Worm (Caenorhabditis elegans) whole organism, L4 larva: Measurements from ENCODE around the gene ifc-2.

Source experiments
- Y5F2A.4 ChIP-seq: fragments of 200-800 bp; sonication (Bioruptor generic); optimal IDR thresholded peaks from 2 replicates; lab custom pipeline; 2018; ENCODE audit warnings: mild to moderate bottlenecking, missing genetic modification characterization, missing compliant biosample characterization
- Y75B8A.6 ChIP-seq: fragments of 200-800 bp; sonication (Bioruptor generic); IDR thresholded peaks from 2 replicates; pipeline ENCODE4 v1.3.6; 2022; ENCODE audit warnings: missing genetic modification reagents, missing genetic modification characterization, missing compliant biosample characterization
- aha-1 ChIP-seq: fragments of 150-350 bp; peaks from one replicate; lab custom pipeline; 2014; ENCODE audit warnings: missing biosample characterization, missing genetic modification characterization
- ama-1 ChIP-seq: fragments of 150-350 bp; optimal IDR thresholded peaks from 2 replicates; lab custom pipeline; 2014; ENCODE audit warnings: inconsistent platforms, mixed read lengths
- arid-1 ChIP-seq: fragments of 200-800 bp; sonication (Bioruptor generic); conservative IDR thresholded peaks from 2 replicates; pipeline ENCODE4 v1.3.6; 2022; ENCODE audit warnings: missing genetic modification reagents, missing genetic modification characterization, missing compliant biosample characterization
- ceh-20 ChIP-seq: fragments of 200-800 bp; sonication (Bioruptor generic); IDR thresholded peaks from 2 replicates; pipeline ENCODE4 v1.3.6; 2022; ENCODE audit warnings: missing genetic modification reagents, missing genetic modification characterization, missing compliant biosample characterization
- ceh-62 ChIP-seq: sonication (generic microtip); optimal IDR thresholded peaks from 2 replicates; lab custom pipeline; 2017; ENCODE audit warnings: missing biosample characterization, missing genetic modification characterization
- ceh-82 ChIP-seq: sonication (generic microtip); optimal IDR thresholded peaks from 2 replicates; lab custom pipeline; 2017; ENCODE audit warnings: missing biosample characterization, missing genetic modification characterization
- cey-2 ChIP-seq: sonication (generic microtip); optimal IDR thresholded peaks from 3 replicates; lab custom pipeline; 2017; ENCODE audit warnings: missing genetic modification characterization, mild to moderate bottlenecking, missing compliant biosample characterization, antibody characterized with exemption, borderline replicate concordance; ENCODE audit not compliant: insufficient read depth
- daf-12 ChIP-seq: fragments of 150-350 bp; optimal IDR thresholded peaks from 2 replicates; lab custom pipeline; 2014; ENCODE audit warnings: missing biosample characterization, missing genetic modification reagents, missing genetic modification characterization
- daf-16 ChIP-seq, 3 experiments: sonication (generic microtip); optimal IDR thresholded peaks; 2 replicates each; lab custom pipeline; 2016 to 2017; ENCODE audit warnings: missing genetic modification characterization in 3 of 3, missing genetic modification reagents in 3 of 3, mild to moderate bottlenecking in 2 of 3, missing compliant biosample characterization in 2 of 3, missing biosample characterization in 1 of 3, moderate library complexity in 1 of 3
- daf-19 ChIP-seq: fragments of 200-800 bp; sonication (Bioruptor generic); conservative IDR thresholded peaks from 2 replicates; pipeline ENCODE4 v1.3.6; 2022; ENCODE audit warnings: missing genetic modification characterization, missing compliant biosample characterization
- daf-8 ChIP-seq: fragments of 200-800 bp; sonication (Bioruptor generic); IDR thresholded peaks from 2 replicates; pipeline ENCODE4 v1.3.6; 2022; ENCODE audit warnings: missing genetic modification characterization, missing compliant biosample characterization
- dmd-6 ChIP-seq: fragments of 200-800 bp; sonication (Bioruptor generic); IDR thresholded peaks from 2 replicates; pipeline ENCODE4 v1.3.6; 2022; ENCODE audit warnings: missing genetic modification reagents, missing genetic modification characterization, missing compliant biosample characterization
- dmd-8 ChIP-seq: fragments of 200-800 bp; sonication (Bioruptor generic); IDR thresholded peaks from 2 replicates; pipeline ENCODE4 v1.3.6; 2022; ENCODE audit warnings: missing genetic modification characterization, missing compliant biosample characterization
- dpl-1 ChIP-seq: fragments of 150-350 bp; optimal IDR thresholded peaks from 2 replicates; lab custom pipeline; 2014; ENCODE audit warnings: missing biosample characterization, missing genetic modification reagents, missing genetic modification characterization
- dve-1 ChIP-seq: sonication (generic microtip); optimal IDR thresholded peaks from 2 replicates; lab custom pipeline; 2017; ENCODE audit warnings: antibody characterized with exemption, mild to moderate bottlenecking, missing genetic modification characterization, missing compliant biosample characterization; ENCODE audit not compliant: insufficient read depth
- fkh-10 ChIP-seq: fragments of 150-350 bp; optimal IDR thresholded peaks from 2 replicates; lab custom pipeline; 2014; ENCODE audit warnings: missing biosample characterization, missing genetic modification reagents, missing genetic modification characterization
- hlh-11 ChIP-seq: fragments of 200-800 bp; sonication (Bioruptor generic); optimal IDR thresholded peaks from 2 replicates; lab custom pipeline; 2018; ENCODE audit warnings: mild to moderate bottlenecking, missing genetic modification characterization, missing compliant biosample characterization
- hlh-30 ChIP-seq: sonication (generic microtip); optimal IDR thresholded peaks from 2 replicates; lab custom pipeline; 2017; ENCODE audit warnings: antibody characterized with exemption, mild to moderate bottlenecking, missing genetic modification characterization, missing compliant biosample characterization; ENCODE audit not compliant: insufficient read depth
- lim-7 ChIP-seq: fragments of 200-800 bp; sonication (Bioruptor generic); IDR thresholded peaks from 2 replicates; pipeline ENCODE4 v1.3.6; 2022; ENCODE audit warnings: missing genetic modification characterization, missing compliant biosample characterization
- lin-15B ChIP-seq: fragments of 150-350 bp; sonication (generic microtip); optimal IDR thresholded peaks from 3 replicates; lab custom pipeline; 2014; ENCODE audit warnings: missing biosample characterization, missing genetic modification characterization
- lin-29 ChIP-seq: fragments of 200-800 bp; sonication (Bioruptor generic); IDR thresholded peaks from 2 replicates; pipeline ENCODE4 v1.3.6; 2022; ENCODE audit warnings: missing genetic modification reagents, missing genetic modification characterization, missing compliant biosample characterization
- lin-38 ChIP-seq: fragments of 200-800 bp; sonication (Bioruptor generic); IDR thresholded peaks from 2 replicates; pipeline ENCODE4 v1.3.6; 2022; ENCODE audit warnings: missing genetic modification reagents, missing genetic modification characterization, missing compliant biosample characterization
- mep-1 ChIP-seq: fragments of 150-350 bp; sonication (generic microtip); optimal IDR thresholded peaks from 3 replicates; lab custom pipeline; 2014; ENCODE audit warnings: missing biosample characterization, missing genetic modification characterization
- nhr-102 ChIP-seq: sonication (generic microtip); optimal IDR thresholded peaks from 2 replicates; lab custom pipeline; 2016; ENCODE audit warnings: mild to moderate bottlenecking, missing genetic modification characterization, moderate library complexity, missing compliant biosample characterization
- nhr-28 ChIP-seq: fragments of 150-350 bp; optimal IDR thresholded peaks from 2 replicates; lab custom pipeline; 2014; ENCODE audit warnings: missing biosample characterization, missing genetic modification characterization
- nhr-41 ChIP-seq: fragments of 200-800 bp; sonication (Bioruptor generic); IDR thresholded peaks from 2 replicates; pipeline ENCODE4 v1.3.6; 2022; ENCODE audit warnings: missing genetic modification reagents, missing genetic modification characterization, missing compliant biosample characterization
- nhr-77 ChIP-seq: fragments of 150-350 bp; optimal IDR thresholded peaks from 2 replicates; lab custom pipeline; 2014; ENCODE audit warnings: missing biosample characterization, missing genetic modification characterization
- php-3 ChIP-seq: fragments of 200-800 bp; sonication (Bioruptor generic); IDR thresholded peaks from 2 replicates; pipeline ENCODE4 v1.3.6; 2022; ENCODE audit warnings: missing genetic modification reagents, missing genetic modification characterization, missing compliant biosample characterization
- pqm-1 ChIP-seq: sonication (generic microtip); optimal IDR thresholded peaks from 2 replicates; lab custom pipeline; 2017; ENCODE audit warnings: missing biosample characterization, missing genetic modification characterization
- set-16 ChIP-seq: fragments of 200-800 bp; sonication (Bioruptor generic); IDR thresholded peaks from 2 replicates; pipeline ENCODE4 v1.3.6; 2022; ENCODE audit warnings: missing genetic modification reagents, missing genetic modification characterization, missing compliant biosample characterization
- skn-1 ChIP-seq: fragments of 150-350 bp; optimal IDR thresholded peaks from 2 replicates; lab custom pipeline; 2014; ENCODE audit warnings: missing biosample characterization, missing genetic modification characterization
- snpc-4 ChIP-seq: fragments of 150-350 bp; optimal IDR thresholded peaks from 2 replicates; lab custom pipeline; 2014; ENCODE audit warnings: missing biosample characterization, missing genetic modification characterization
- unc-130 ChIP-seq: sonication (generic microtip); optimal IDR thresholded peaks from 2 replicates; lab custom pipeline; 2016; ENCODE audit warnings: missing genetic modification reagents, missing genetic modification characterization, missing compliant biosample characterization
- unc-39 ChIP-seq: sonication (generic microtip); optimal IDR thresholded peaks from 2 replicates; lab custom pipeline; 2017; ENCODE audit warnings: missing biosample characterization, missing genetic modification characterization
- unc-62 ChIP-seq, 3 experiments: fragments of 150-350 bp in 1 of 3; sonication (generic microtip); optimal IDR thresholded peaks in 2 of 3; peaks in 1 of 3; 1 replicate in 1 of 3; 2 replicates in 2 of 3; lab custom pipeline; 2014 to 2017; ENCODE audit warnings: missing biosample characterization in 3 of 3, missing genetic modification characterization in 3 of 3, missing genetic modification reagents in 3 of 3, missing genotype in 1 of 3
- zip-11 ChIP-seq: fragments of 200-800 bp; sonication (Bioruptor generic); IDR thresholded peaks from 2 replicates; pipeline ENCODE4 v1.3.6; 2022; ENCODE audit warnings: missing genetic modification characterization, missing compliant biosample characterization
- ztf-11 ChIP-seq: fragments of 150-350 bp; optimal IDR thresholded peaks from 2 replicates; lab custom pipeline; 2014; ENCODE audit warnings: missing biosample characterization, missing genetic modification characterization

Gene ifc-2

DNA sequence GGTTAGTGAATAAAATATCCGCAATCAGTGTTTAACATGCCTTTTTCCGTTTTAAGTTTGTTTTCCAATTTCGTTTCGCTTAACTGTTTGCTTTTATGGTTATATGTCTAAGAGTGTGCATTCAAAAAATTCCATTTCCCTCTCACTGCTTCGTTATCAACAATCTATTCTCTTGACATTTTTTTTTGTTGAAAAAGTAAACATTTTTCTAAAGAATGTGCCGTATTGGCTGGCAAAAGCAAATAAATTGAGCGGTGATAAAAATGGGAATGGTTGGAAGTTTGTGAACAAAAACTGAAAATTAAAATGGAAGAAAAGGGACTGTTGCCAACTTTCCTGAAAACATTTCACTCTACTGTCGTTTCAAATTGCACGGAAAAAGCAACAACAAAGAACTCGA, 3.1 kb downstream of the ifc-2 start:
- TF ChIP-seq zip-11 (GFP tag; lab: Robert Waterston, UW) (no peak), ceh-62 (tag; lab: Kevin White, UChicago) (no peak), ceh-20 (no peak), arid-1 (GFP tag; lab: Robert Waterston, UW) (no peak), hlh-11 (tag; lab: Kevin White, UChicago) (peak; percentile 35), cey-2 (tag; lab: Kevin White, UChicago) (no peak), skn-1 (no peak), nhr-77 (tag; lab: Kevin White, UChicago) (peak; percentile 6), dve-1 (tag; lab: Kevin White, UChicago) (peak; percentile 77), nhr-28 (peak; percentile 35), fkh-10 (no peak), set-16 (GFP tag; lab: Robert Waterston, UW) (no peak), aha-1 (peak; percentile 19), nhr-102 (tag; lab: Kevin White, UChicago) (no peak), ceh-82 (tag; lab: Kevin White, UChicago) (no peak), mep-1 (tag; lab: Kevin White, UChicago) (peak; percentile 36), lin-29 (GFP tag; lab: Robert Waterston, UW) (no peak), lin-38 (GFP tag; lab: Robert Waterston, UW) (no peak), unc-39 (tag; lab: Kevin White, UChicago) (no peak), ama-1 (no peak), lim-7 (no peak), php-3 (peak; percentile 52; the same call in 1 of the 2 replicates), unc-130 (GFP tag; lab: Kevin White, UChicago) (no peak), dmd-6 (GFP tag; lab: Robert Waterston, UW) (peak; percentile 43; the same call in 1 of the 2 replicates), hlh-30 (no peak), daf-19 (GFP tag; lab: Robert Waterston, UW) (no peak), daf-8 (GFP tag; lab: Robert Waterston, UW) (no peak), pqm-1 (tag; lab: Kevin White, UChicago) (peak; percentile 89), daf-16 (GFP tag; optimal IDR thresholded peaks at IDR 0.05; lab: Kevin White, UChicago) (no peak), daf-16 (tag; optimal IDR thresholded peaks at IDR 0.05; lab: Kevin White, UChicago) (peak; percentile 91), daf-12 (tag; lab: Kevin White, UChicago) (no peak), snpc-4 (tag; lab: Kevin White, UChicago) (no peak), ztf-11 (no peak), Y75B8A.6 (GFP tag; lab: Robert Waterston, UW) (no peak)

- TF ChIP-seq pqm-1 (tag; lab: Kevin White, UChicago): peak; percentile 94
- TF ChIP-seq lin-15B: no peak
- no peak for TF ChIP-seq Y75B8A.6 (GFP tag; lab: Robert Waterston, UW)
- TF ChIP-seq dpl-1 (GFP tag; lab: Kevin White, UChicago): no peak
- no peak for TF ChIP-seq mep-1 (tag; lab: Kevin White, UChicago)
- TF ChIP-seq Y5F2A.4 (GFP tag; lab: Kevin White, UChicago): no peak
- TF ChIP-seq dmd-8: no peak
- no peak for TF ChIP-seq daf-16 (GFP tag; optimal IDR thresholded peaks at IDR 0.05; lab: Kevin White, UChicago)
- TF ChIP-seq daf-16 (tag; optimal IDR thresholded peaks at IDR 0.05; lab: Kevin White, UChicago): peak; percentile 4
- TF ChIP-seq set-16 (GFP tag; lab: Robert Waterston, UW): no peak
- peak; percentile 41; the same call in 1 of the 2 replicates for TF ChIP-seq dmd-6 (GFP tag; lab: Robert Waterston, UW)
- peak in 1 of 2 experiments; percentile 80 for TF ChIP-seq unc-62 (GFP tag; optimal IDR thresholded peaks at IDR 0.05 in 1 of 2; lab: Kevin White, UChicago)
- no peak for TF ChIP-seq unc-62 (tag; optimal IDR thresholded peaks at IDR 0.05; lab: Kevin White, UChicago)
- TF ChIP-seq dve-1 (tag; lab: Kevin White, UChicago): peak; percentile 23
- no peak for TF ChIP-seq nhr-41
- TF ChIP-seq hlh-11 (tag; lab: Kevin White, UChicago): peak; percentile 53
- TF ChIP-seq nhr-28: peak; percentile 49
These were observed 8.2 kb downstream of the ifc-2 start for ce11 chrX:646493-646892.
